Worm (Caenorhabditis elegans) whole organism, L3 larva: Measurements from ENCODE around the gene srh-248.

ENCODE experiments used
- jun-1 ChIP-seq: fragments of 150-350 bp; optimal IDR thresholded peaks from 2 replicates; lab custom pipeline; 2014; ENCODE audit warnings: missing biosample characterization, missing genetic modification reagents, missing genetic modification characterization
- lin-39 ChIP-seq: fragments of 150-350 bp; optimal IDR thresholded peaks from 2 replicates; lab custom pipeline; 2018; ENCODE audit warnings: missing biosample characterization, missing genetic modification reagents, missing genetic modification characterization
- nfya-1 ChIP-seq: sonication (generic microtip); optimal IDR thresholded peaks from 2 replicates; lab custom pipeline; 2017; ENCODE audit warnings: missing genetic modification characterization, mild to moderate bottlenecking, missing compliant biosample characterization, antibody characterized with exemption, moderate library complexity; ENCODE audit not compliant: insufficient read depth
- pha-4 ChIP-seq: fragments of 150-350 bp; optimal IDR thresholded peaks from 2 replicates; lab custom pipeline; 2014; ENCODE audit warnings: missing biosample characterization, missing genetic modification reagents, missing genetic modification characterization

- no peak for TF ChIP-seq jun-1 (tag; lab: Kevin White, UChicago)
- TF ChIP-seq lin-39 (tag; lab: Kevin White, UChicago) = no peak
- TF ChIP-seq pha-4 = no peak
- no peak for TF ChIP-seq nfya-1 (tag; lab: Kevin White, UChicago)
Measured at ce11 chrV:2996105-2996504, 40.9 kb upstream of the srh-248 start, which contains the start of gene srw-120.
